Fruit fly (Drosophila melanogaster) whole organism, embryonic: Measurements from ENCODE around the gene Aps.

Experiments used
- CG11504 ChIP-seq: fragments of 200-800 bp; sonication (Bioruptor generic); optimal IDR thresholded peaks from 3 replicates; lab custom pipeline; 2019; ENCODE audit warnings: missing biosample characterization, mild to moderate bottlenecking, missing genetic modification characterization, moderate library complexity
- CG1647 ChIP-seq: fragments of 200-800 bp; sonication (Bioruptor generic); optimal IDR thresholded peaks from 3 replicates; lab custom pipeline; 2016; ENCODE audit warnings: missing biosample characterization, missing genetic modification characterization
- CG31365 ChIP-seq: fragments of 200-800 bp; sonication (Bioruptor generic); optimal IDR thresholded peaks from 2 replicates; lab custom pipeline; 2018; ENCODE audit warnings: missing biosample characterization, mild to moderate bottlenecking, missing genetic modification characterization
- CG32532 ChIP-seq: fragments of 200-800 bp; sonication (Bioruptor generic); IDR thresholded peaks from 2 replicates; pipeline ENCODE4 v1.3.6; 2022; ENCODE audit warnings: missing biosample characterization, missing genetic modification characterization
- CG9876 ChIP-seq: fragments of 200-800 bp; sonication (Bioruptor generic); optimal IDR thresholded peaks from 2 replicates; lab custom pipeline; 2016; ENCODE audit warnings: missing biosample characterization, missing genetic modification characterization
- Dek ChIP-seq: fragments of 200-800 bp; sonication (Bioruptor generic); optimal IDR thresholded peaks from 3 replicates; lab custom pipeline; 2019; ENCODE audit warnings: missing biosample characterization, mild to moderate bottlenecking, missing genetic modification characterization, moderate library complexity
- Ets65A ChIP-seq: fragments of 200-800 bp; sonication (Bioruptor generic); peaks from one replicate; lab custom pipeline; 2016; ENCODE audit warnings: missing biosample characterization, missing genetic modification characterization
- amos ChIP-seq: fragments of 200-800 bp; sonication (Bioruptor generic); IDR thresholded peaks from 2 replicates; pipeline ENCODE4 v1.3.6; 2022; ENCODE audit warnings: missing biosample characterization, missing genetic modification characterization; ENCODE audit not compliant: partially characterized antibody
- ham ChIP-seq: fragments of 200-800 bp; sonication (Bioruptor generic); IDR thresholded peaks from 2 replicates; pipeline ENCODE4 v1.3.6; 2022; ENCODE audit warnings: missing biosample characterization, missing genetic modification characterization
- ttk ChIP-seq: fragments of 200-800 bp; sonication (Bioruptor generic); IDR thresholded peaks from 2 replicates; pipeline ENCODE4 v2.1.2; 2022; ENCODE audit warnings: missing biosample characterization, missing genetic modification characterization
- vfl ChIP-seq: fragments of 200-800 bp; sonication (Bioruptor generic); optimal IDR thresholded peaks from 2 replicates; lab custom pipeline; 2016; ENCODE audit warnings: missing biosample characterization, missing genetic modification characterization

DNA sequence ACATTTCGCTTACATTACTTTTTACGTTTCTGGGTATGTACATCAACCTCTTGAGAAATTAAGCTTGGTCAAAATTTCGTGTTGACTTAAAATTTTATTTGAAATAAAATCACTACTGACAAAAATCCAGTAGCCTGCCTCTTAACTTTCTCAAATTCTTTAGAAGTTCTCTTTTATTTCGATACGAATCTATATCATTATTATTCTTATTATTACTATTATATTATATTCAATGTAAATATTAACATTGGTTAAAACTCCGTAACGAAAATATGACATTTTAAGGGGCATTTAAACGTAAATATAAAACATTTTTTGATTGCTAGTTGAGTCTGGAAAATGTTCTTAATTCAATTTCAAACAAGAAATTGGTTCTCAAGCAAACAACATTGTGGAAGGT is 12.6 kb downstream of the Aps start, which contains the start of gene OXA1L:
- TF ChIP-seq Ets65A (GFP tag; lab: Kevin White, UChicago) (no peak), CG11504 (tag; lab: Kevin White, UChicago) (no peak), Dek (tag; lab: Kevin White, UChicago) (no peak), CG31365 (tag; lab: Kevin White, UChicago) (no peak), amos (GFP tag; lab: Robert Waterston, UW) (no peak), CG1647 (GFP tag; lab: Kevin White, UChicago) (no peak), CG9876 (GFP tag; lab: Kevin White, UChicago) (no peak), vfl (GFP tag; lab: Kevin White, UChicago) (no peak), ttk (GFP tag; lab: Robert Waterston, UW) (no peak), ham (GFP tag; lab: Robert Waterston, UW) (no peak), CG32532 (GFP tag; lab: Robert Waterston, UW) (no peak)
